Fruit fly (Drosophila melanogaster) whole organism, embryonic: ENCODE results near the gene CG43063.

Experiments used
- Adf1 ChIP-seq: fragments of 200-800 bp; sonication (Bioruptor generic); IDR thresholded peaks from 2 replicates; pipeline ENCODE4 v1.3.6; 2022; ENCODE audit warnings: missing biosample characterization, missing genetic modification characterization
- Bteb2 ChIP-seq: fragments of 200-800 bp; sonication (Bioruptor generic); optimal IDR thresholded peaks from 2 replicates; lab custom pipeline; 2016; ENCODE audit warnings: missing biosample characterization, missing genetic modification characterization
- CG10959 ChIP-seq: fragments of 200-800 bp; sonication (Bioruptor generic); IDR thresholded peaks from 2 replicates; pipeline ENCODE4 v1.3.6; 2022; ENCODE audit warnings: missing biosample characterization, missing genetic modification characterization
- CG11695 ChIP-seq: fragments of 200-800 bp; sonication (Bioruptor generic); IDR thresholded peaks from 3 replicates; pipeline ENCODE4 v1.3.6; 2022; ENCODE audit warnings: missing biosample characterization, missing genetic modification characterization
- CG12744 ChIP-seq: fragments of 200-800 bp; sonication (Bioruptor generic); optimal IDR thresholded peaks from 2 replicates; lab custom pipeline; 2016; ENCODE audit warnings: missing biosample characterization, missing genetic modification characterization
- CG17612 ChIP-seq: fragments of 200-800 bp; sonication (Bioruptor generic); IDR thresholded peaks from 2 replicates; pipeline ENCODE4 v1.3.6; 2022; ENCODE audit warnings: missing biosample characterization, missing genetic modification characterization
- CG2678 ChIP-seq: fragments of 200-800 bp; sonication (Bioruptor generic); optimal IDR thresholded peaks from 3 replicates; lab custom pipeline; 2019; ENCODE audit warnings: missing biosample characterization, mild to moderate bottlenecking, missing genetic modification characterization, moderate library complexity
- CG2889 ChIP-seq: fragments of 200-800 bp; sonication (Bioruptor generic); IDR thresholded peaks from 3 replicates; pipeline ENCODE4 v1.3.6; 2022; ENCODE audit warnings: missing biosample characterization, missing genetic modification characterization
- CG3163 ChIP-seq: fragments of 200-800 bp; sonication (Bioruptor generic); optimal IDR thresholded peaks from 3 replicates; lab custom pipeline; 2016; ENCODE audit warnings: missing biosample characterization, missing genetic modification characterization
- CG32772 ChIP-seq: fragments of 200-800 bp; sonication (Bioruptor generic); IDR thresholded peaks from 2 replicates; pipeline ENCODE4 v1.3.6; 2022; ENCODE audit warnings: missing biosample characterization, missing genetic modification characterization
- CG34224 ChIP-seq: fragments of 200-800 bp; sonication (Bioruptor generic); IDR thresholded peaks from 3 replicates; pipeline ENCODE4 v1.3.6; 2022; ENCODE audit warnings: missing biosample characterization, missing genetic modification characterization; ENCODE audit not compliant: partially characterized antibody
- CG3847 ChIP-seq: fragments of 200-800 bp; sonication (Bioruptor generic); IDR thresholded peaks from 2 replicates; pipeline ENCODE4 v1.3.6; 2022; ENCODE audit warnings: missing biosample characterization, missing genetic modification characterization
- CG5245 ChIP-seq: fragments of 200-800 bp; sonication (Bioruptor generic); optimal IDR thresholded peaks from 3 replicates; lab custom pipeline; 2016; ENCODE audit warnings: missing biosample characterization, missing genetic modification characterization
- CG5953 ChIP-seq: fragments of 200-800 bp; sonication (Bioruptor generic); IDR thresholded peaks from 2 replicates; pipeline ENCODE4 v1.3.6; 2022; ENCODE audit warnings: missing biosample characterization, missing genetic modification characterization
- CG7745 ChIP-seq: fragments of 200-800 bp; sonication (Bioruptor generic); optimal IDR thresholded peaks from 2 replicates; lab custom pipeline; 2018; ENCODE audit warnings: missing biosample characterization, mild to moderate bottlenecking, missing genetic modification characterization, moderate library complexity
- CG7987 ChIP-seq: fragments of 200-800 bp; sonication (Bioruptor generic); optimal IDR thresholded peaks from 2 replicates; lab custom pipeline; 2018; ENCODE audit warnings: missing biosample characterization, mild to moderate bottlenecking, missing genetic modification characterization, moderate library complexity
- CG8089 ChIP-seq: fragments of 200-800 bp; sonication (Bioruptor generic); optimal IDR thresholded peaks from 3 replicates; lab custom pipeline; 2016; ENCODE audit warnings: missing biosample characterization, missing genetic modification characterization
- CG8281 ChIP-seq: fragments of 200-800 bp; sonication (Bioruptor generic); optimal IDR thresholded peaks from 2 replicates; lab custom pipeline; 2018; ENCODE audit warnings: missing biosample characterization, mild to moderate bottlenecking, missing genetic modification characterization, moderate library complexity
- CG8290 ChIP-seq, 3 experiments: fragments of 200-800 bp; sonication (Bioruptor generic); optimal IDR thresholded peaks; 2 replicates each; lab custom pipeline; 2016 to 2019; ENCODE audit warnings: missing biosample characterization in 3 of 3, missing genetic modification characterization in 3 of 3, mild to moderate bottlenecking in 2 of 3, moderate library complexity in 1 of 3
- D ChIP-seq, 2 experiments: fragments of 200-800 bp in 1 of 2; fragments of >200 bp in 1 of 2; sonication (Bioruptor generic) in 1 of 2; optimal IDR thresholded peaks; 2 replicates in 1 of 2; 3 replicates in 1 of 2; lab custom pipeline; 2017; ENCODE audit warnings: mild to moderate bottlenecking in 1 of 2, missing biosample characterization in 1 of 2, missing genetic modification characterization in 1 of 2, missing genetic modification reagents in 1 of 2
- Dip2 ChIP-seq: fragments of 200-800 bp; sonication (Bioruptor generic); IDR thresholded peaks from 2 replicates; pipeline ENCODE4 v1.3.6; 2022; ENCODE audit warnings: missing biosample characterization, missing genetic modification characterization
- Elba2 ChIP-seq: fragments of 200-800 bp; sonication (Bioruptor generic); optimal IDR thresholded peaks from 3 replicates; lab custom pipeline; 2016; ENCODE audit warnings: missing biosample characterization, missing genetic modification characterization
- Ets65A ChIP-seq: fragments of 200-800 bp; sonication (Bioruptor generic); peaks from one replicate; lab custom pipeline; 2016; ENCODE audit warnings: missing biosample characterization, missing genetic modification characterization
- Hand ChIP-seq: fragments of 200-800 bp; sonication (Bioruptor generic); optimal IDR thresholded peaks from 2 replicates; lab custom pipeline; 2017; ENCODE audit warnings: mild to moderate bottlenecking, missing biosample characterization, missing genetic modification reagents, missing genetic modification characterization
- HmgD ChIP-seq: fragments of 200-800 bp; sonication (Bioruptor generic); optimal IDR thresholded peaks from 3 replicates; lab custom pipeline; 2016; ENCODE audit warnings: missing biosample characterization, missing genetic modification characterization
- Max ChIP-seq: fragments of 200-800 bp; sonication (Bioruptor generic); optimal IDR thresholded peaks from 2 replicates; lab custom pipeline; 2016; ENCODE audit warnings: missing biosample characterization, mild to moderate bottlenecking, missing genetic modification characterization
- Mes4 ChIP-seq: fragments of 200-800 bp; sonication (Bioruptor generic); optimal IDR thresholded peaks from 2 replicates; lab custom pipeline; 2016; ENCODE audit warnings: missing biosample characterization, missing genetic modification characterization
- NK7.1 ChIP-seq: fragments of 200-800 bp; sonication (Bioruptor generic); optimal IDR thresholded peaks from 3 replicates; lab custom pipeline; 2016; ENCODE audit warnings: missing biosample characterization, missing genetic modification characterization
- Spps ChIP-seq: fragments of 200-800 bp; sonication (Bioruptor generic); optimal IDR thresholded peaks from 2 replicates; lab custom pipeline; 2018; ENCODE audit warnings: missing biosample characterization, mild to moderate bottlenecking, missing genetic modification characterization
- ab ChIP-seq: fragments of 200-800 bp; sonication (Bioruptor generic); optimal IDR thresholded peaks from 2 replicates; lab custom pipeline; 2016; ENCODE audit warnings: missing biosample characterization, missing genetic modification characterization
- amos ChIP-seq: fragments of 200-800 bp; sonication (Bioruptor generic); IDR thresholded peaks from 2 replicates; pipeline ENCODE4 v1.3.6; 2022; ENCODE audit warnings: missing biosample characterization, missing genetic modification characterization; ENCODE audit not compliant: partially characterized antibody
- ato ChIP-seq: fragments of 200-800 bp; sonication (Bioruptor generic); IDR thresholded peaks from 2 replicates; pipeline ENCODE4 v1.3.6; 2022; ENCODE audit warnings: missing biosample characterization, missing genetic modification characterization; ENCODE audit not compliant: partially characterized antibody
- bigmax ChIP-seq: fragments of 200-800 bp; sonication (Bioruptor generic); optimal IDR thresholded peaks from 2 replicates; lab custom pipeline; 2018; ENCODE audit warnings: missing biosample characterization, mild to moderate bottlenecking, missing genetic modification characterization
- cg ChIP-seq: fragments of 200-800 bp; sonication (Bioruptor generic); optimal IDR thresholded peaks from 3 replicates; lab custom pipeline; 2019; ENCODE audit warnings: missing biosample characterization, mild to moderate bottlenecking, missing genetic modification characterization, moderate library complexity
- chn ChIP-seq: fragments of 200-800 bp; sonication (Bioruptor generic); optimal IDR thresholded peaks from 2 replicates; lab custom pipeline; 2016; ENCODE audit warnings: missing biosample characterization, missing genetic modification characterization
- dmrt11E ChIP-seq: fragments of 200-800 bp; sonication (Bioruptor generic); optimal IDR thresholded peaks from 3 replicates; lab custom pipeline; 2018; ENCODE audit warnings: missing biosample characterization, mild to moderate bottlenecking, missing genetic modification characterization, moderate library complexity
- gcm ChIP-seq: fragments of 200-800 bp; sonication (Bioruptor generic); optimal IDR thresholded peaks from 2 replicates; lab custom pipeline; 2019; ENCODE audit warnings: missing biosample characterization, mild to moderate bottlenecking, missing genetic modification characterization, moderate library complexity
- ham ChIP-seq: fragments of 200-800 bp; sonication (Bioruptor generic); IDR thresholded peaks from 2 replicates; pipeline ENCODE4 v1.3.6; 2022; ENCODE audit warnings: missing biosample characterization, missing genetic modification characterization
- hbn ChIP-seq: fragments of 200-800 bp; sonication (Bioruptor generic); IDR thresholded peaks from 2 replicates; pipeline ENCODE4 v1.3.6; 2022; ENCODE audit warnings: missing biosample characterization, missing genetic modification characterization; ENCODE audit not compliant: partially characterized antibody
- jigr1 ChIP-seq: fragments of 200-800 bp; sonication (Bioruptor generic); IDR thresholded peaks from 3 replicates; pipeline ENCODE4 v1.3.6; 2022; ENCODE audit warnings: missing biosample characterization, missing genetic modification characterization
- nom ChIP-seq: fragments of 200-800 bp; sonication (Bioruptor generic); optimal IDR thresholded peaks from 2 replicates; lab custom pipeline; 2017; ENCODE audit warnings: missing biosample characterization, missing genetic modification characterization, mild to moderate bottlenecking, moderate library complexity, missing genetic modification reagents
- p53 ChIP-seq: fragments of 200-800 bp; sonication (Bioruptor generic); optimal IDR thresholded peaks from 2 replicates; lab custom pipeline; 2016; ENCODE audit warnings: missing biosample characterization, missing genetic modification characterization
- psq ChIP-seq: fragments of 200-800 bp; sonication (Bioruptor generic); optimal IDR thresholded peaks from 2 replicates; lab custom pipeline; 2017; ENCODE audit warnings: missing biosample characterization, missing genetic modification characterization
- sisA ChIP-seq: fragments of 200-800 bp; sonication (Bioruptor generic); IDR thresholded peaks from 2 replicates; pipeline ENCODE4 v1.3.6; 2022; ENCODE audit warnings: missing biosample characterization, missing genetic modification characterization
- sob ChIP-seq: fragments of 200-800 bp; sonication (Bioruptor generic); IDR thresholded peaks from 2 replicates; pipeline ENCODE4 v1.3.6; 2022; ENCODE audit warnings: missing biosample characterization, missing genetic modification characterization
- tup ChIP-seq: fragments of 200-800 bp; sonication (Bioruptor generic); optimal IDR thresholded peaks from 2 replicates; lab custom pipeline; 2016; ENCODE audit warnings: missing biosample characterization, mild to moderate bottlenecking, missing genetic modification characterization, moderate library complexity
- tx ChIP-seq: fragments of 200-800 bp; sonication (Bioruptor generic); optimal IDR thresholded peaks from 2 replicates; lab custom pipeline; 2016; ENCODE audit warnings: missing biosample characterization, missing genetic modification characterization
- wdn ChIP-seq: fragments of 200-800 bp; sonication (Bioruptor generic); IDR thresholded peaks from 2 replicates; pipeline ENCODE4 v1.3.6; 2022; ENCODE audit warnings: missing biosample characterization, missing genetic modification characterization
- z ChIP-seq: fragments of 200-800 bp; sonication (Bioruptor generic); IDR thresholded peaks from 3 replicates; pipeline ENCODE4 v1.3.6; 2022; ENCODE audit warnings: missing biosample characterization, missing genetic modification characterization

Gene CG43063

dm6 chr3R:13063746-13064592, 22.1 kb upstream of the CG43063 start:
- TF ChIP-seq Bteb2: no peak
- no peak for TF ChIP-seq tup (GFP tag; lab: Kevin White, UChicago)
- TF ChIP-seq CG17612 (GFP tag; lab: Robert Waterston, UW): no peak
- no peak for TF ChIP-seq p53 (GFP tag; lab: Kevin White, UChicago)
- TF ChIP-seq gcm (GFP tag; lab: Kevin White, UChicago): peak; percentile 7
- no peak for TF ChIP-seq jigr1 (GFP tag; lab: Robert Waterston, UW)
- no peak for TF ChIP-seq CG8290 (GFP tag; optimal IDR thresholded peaks at IDR 0.05; lab: Kevin White, UChicago)
- no peak for TF ChIP-seq CG8290 (tag; optimal IDR thresholded peaks at IDR 0.05; lab: Kevin White, UChicago)
- no peak for TF ChIP-seq CG5245
- no peak for TF ChIP-seq CG8089 (GFP tag; lab: Kevin White, UChicago)
- no peak for TF ChIP-seq CG7745 (tag; lab: Kevin White, UChicago)
- TF ChIP-seq Hand (GFP tag; lab: Kevin White, UChicago): no peak
- TF ChIP-seq CG3847: no peak
- TF ChIP-seq Ets65A (GFP tag; lab: Kevin White, UChicago): peak; percentile 90
- TF ChIP-seq HmgD (GFP tag; lab: Kevin White, UChicago): peak; percentile 64
- TF ChIP-seq Spps (tag; lab: Kevin White, UChicago): no peak
- TF ChIP-seq Adf1 (GFP tag; lab: Robert Waterston, UW): peak; percentile 60
- no peak for TF ChIP-seq sob (GFP tag; lab: Robert Waterston, UW)
- no peak for TF ChIP-seq CG5953 (GFP tag; lab: Robert Waterston, UW)
- TF ChIP-seq Elba2 (GFP tag; lab: Kevin White, UChicago): no peak
- peak; percentile 100 for TF ChIP-seq cg (GFP tag; lab: Kevin White, UChicago)
- no peak for TF ChIP-seq chn (GFP tag; lab: Kevin White, UChicago)
- peak; percentile 33; the same call in 1 of the 2 replicates for TF ChIP-seq sisA
- 0 out of 2 replicates have a peak, but pooled peaks have one; percentile 27 for TF ChIP-seq hbn (GFP tag; lab: Robert Waterston, UW)
- no peak for TF ChIP-seq CG11695 (GFP tag; lab: Robert Waterston, UW)
- TF ChIP-seq ato (GFP tag; lab: Robert Waterston, UW): no peak
- no peak for TF ChIP-seq Dip2 (GFP tag; lab: Robert Waterston, UW)
- no peak for TF ChIP-seq NK7.1 (GFP tag; lab: Kevin White, UChicago)
- no peak for TF ChIP-seq CG8281 (tag; lab: Kevin White, UChicago)
- TF ChIP-seq amos: no peak
- no peak for TF ChIP-seq CG12744
- TF ChIP-seq nom: no peak
- TF ChIP-seq CG3163: no peak
- no peak for TF ChIP-seq CG2889 (GFP tag; lab: Robert Waterston, UW)
- no peak for TF ChIP-seq ham (GFP tag; lab: Robert Waterston, UW)
- peak; percentile 81 for TF ChIP-seq z (GFP tag; lab: Robert Waterston, UW)
- peak; percentile 20 for TF ChIP-seq dmrt11E (tag; lab: Kevin White, UChicago)
- peak; percentile 98 for TF ChIP-seq D (optimal IDR thresholded peaks at IDR 0.05; lab: Kevin White, UChicago)
- TF ChIP-seq D (GFP tag; optimal IDR thresholded peaks at IDR 0.05; lab: Kevin White, UChicago): peak; percentile 41
- TF ChIP-seq CG32772 (GFP tag; lab: Robert Waterston, UW): no peak
- TF ChIP-seq Mes4 (GFP tag; lab: Kevin White, UChicago): peak; percentile 18
- TF ChIP-seq wdn (GFP tag; lab: Robert Waterston, UW): no peak
- TF ChIP-seq tx (GFP tag; lab: Kevin White, UChicago): no peak
- TF ChIP-seq ab (GFP tag; lab: Kevin White, UChicago): no peak
- TF ChIP-seq Max (GFP tag; lab: Kevin White, UChicago): no peak
- no peak for TF ChIP-seq psq
- TF ChIP-seq bigmax: no peak
- TF ChIP-seq CG7987 (GFP tag; lab: Kevin White, UChicago): peak; percentile 20
- TF ChIP-seq CG10959 (GFP tag; lab: Robert Waterston, UW): peak; percentile 31; the same call in 1 of the 2 replicates
- TF ChIP-seq CG2678 (tag; lab: Kevin White, UChicago): no peak
- TF ChIP-seq CG34224: no peak
